Worm (Caenorhabditis elegans) whole organism, L1 larva: ENCODE measurements around the gene hlh-28.
"Not testable (repeated sequence)": the region's sequence is repeated elsewhere in the genome, so short reads cannot be mapped to it uniquely, and the experiment has no call there.

Experiments
- F16B12.6 ChIP-seq: fragments of 150-350 bp; optimal IDR thresholded peaks from 2 replicates; lab custom pipeline; 2014; ENCODE audit warnings: missing biosample characterization, missing genetic modification characterization
- Y116A8C.19 ChIP-seq: sonication (generic microtip); optimal IDR thresholded peaks from 2 replicates; lab custom pipeline; 2016; ENCODE audit warnings: missing compliant biosample characterization, missing genetic modification characterization, borderline replicate concordance
- aha-1 ChIP-seq: fragments of 150-350 bp; optimal IDR thresholded peaks from 2 replicates; lab custom pipeline; 2014; ENCODE audit warnings: missing biosample characterization, missing genetic modification characterization
- alr-1 ChIP-seq: fragments of 200-800 bp; sonication (Bioruptor generic); optimal IDR thresholded peaks from 2 replicates; lab custom pipeline; 2018; ENCODE audit warnings: borderline replicate concordance, mild to moderate bottlenecking, missing genetic modification characterization, missing compliant biosample characterization
- ama-1 ChIP-seq: fragments of 150-350 bp; optimal IDR thresholded peaks from 2 replicates; lab custom pipeline; 2014
- blmp-1 ChIP-seq: fragments of 150-350 bp; optimal IDR thresholded peaks from 2 replicates; lab custom pipeline; 2014; ENCODE audit warnings: missing biosample characterization, missing genetic modification characterization
- ceh-82 ChIP-seq, 3 experiments: fragments of 150-350 bp in 1 of 3; sonication (generic microtip) in 2 of 3; optimal IDR thresholded peaks; 2 replicates each; lab custom pipeline; 2014 to 2017; ENCODE audit warnings: missing biosample characterization in 3 of 3, missing genetic modification characterization in 3 of 3
- ceh-88 ChIP-seq: fragments of 200-800 bp; sonication (Bioruptor generic); IDR thresholded peaks from 2 replicates; pipeline ENCODE4 v1.3.6; 2022; ENCODE audit warnings: missing genetic modification characterization, missing compliant biosample characterization
- ceh-90 ChIP-seq: sonication (generic microtip); optimal IDR thresholded peaks from 2 replicates; lab custom pipeline; 2016; ENCODE audit warnings: missing genetic modification characterization, missing compliant biosample characterization
- dpl-1 ChIP-seq, 3 experiments: fragments of 150-350 bp in 2 of 3; sonication (generic microtip) in 1 of 3; optimal IDR thresholded peaks; 2 replicates each; lab custom pipeline; 2014 to 2017; ENCODE audit warnings: missing biosample characterization in 3 of 3, missing genetic modification characterization in 3 of 3, missing genetic modification reagents in 3 of 3
- elt-2 ChIP-seq: sonication (generic microtip); optimal IDR thresholded peaks from 2 replicates; lab custom pipeline; 2016; ENCODE audit warnings: missing genetic modification characterization, mild to moderate bottlenecking, inconsistent platforms, missing compliant biosample characterization, missing genetic modification reagents
- elt-3 ChIP-seq, 6 experiments: fragments of 150-350 bp in 1 of 6; sonication (generic microtip); optimal IDR thresholded peaks; 2 replicates each; lab custom pipeline; 2017 to 2018; ENCODE audit warnings: missing biosample characterization in 6 of 6, missing genetic modification characterization in 6 of 6, inconsistent platforms in 1 of 6
- fkh-4 ChIP-seq: sonication (generic microtip); optimal IDR thresholded peaks from 2 replicates; lab custom pipeline; 2016; ENCODE audit warnings: missing compliant biosample characterization, missing genetic modification characterization, borderline replicate concordance
- hpl-2 ChIP-seq: fragments of 150-350 bp; optimal IDR thresholded peaks from 2 replicates; lab custom pipeline; 2014; ENCODE audit warnings: missing biosample characterization, missing genetic modification reagents, missing genetic modification characterization
- irx-1 ChIP-seq: sonication (generic microtip); optimal IDR thresholded peaks from 2 replicates; lab custom pipeline; 2016; ENCODE audit warnings: missing genetic modification characterization, missing compliant biosample characterization
- isw-1 ChIP-seq: fragments of 200-800 bp; sonication (Bioruptor generic); IDR thresholded peaks from 2 replicates; pipeline ENCODE4 v1.3.6; 2022; ENCODE audit warnings: missing genetic modification characterization, missing compliant biosample characterization
- jun-1 ChIP-seq: fragments of 150-350 bp; optimal IDR thresholded peaks from 2 replicates; lab custom pipeline; 2014; ENCODE audit warnings: missing biosample characterization, missing genetic modification reagents, missing genetic modification characterization
- lin-13 ChIP-seq: fragments of 150-350 bp; optimal IDR thresholded peaks from 2 replicates; lab custom pipeline; 2014; ENCODE audit warnings: missing biosample characterization, missing genetic modification reagents, missing genetic modification characterization
- lin-14 ChIP-seq: fragments of 200-800 bp; sonication (Bioruptor generic); optimal IDR thresholded peaks from 2 replicates; lab custom pipeline; 2018; ENCODE audit warnings: mild to moderate bottlenecking, missing genetic modification characterization, moderate library complexity, missing compliant biosample characterization
- lin-35 ChIP-seq, 2 experiments: fragments of 150-350 bp; optimal IDR thresholded peaks; 2 replicates each; lab custom pipeline; 2014; ENCODE audit warnings: missing biosample characterization in 2 of 2, missing genetic modification characterization in 2 of 2, missing genetic modification reagents in 2 of 2
- lin-39 ChIP-seq: fragments of 150-350 bp; optimal IDR thresholded peaks from 2 replicates; lab custom pipeline; 2014; ENCODE audit warnings: missing biosample characterization, missing genetic modification reagents, missing genetic modification characterization
- mab-9 ChIP-seq: fragments of 200-800 bp; sonication (Bioruptor generic); IDR thresholded peaks from 2 replicates; pipeline ENCODE4 v1.3.6; 2022; ENCODE audit warnings: missing genetic modification reagents, missing genetic modification characterization, missing compliant biosample characterization
- mdl-1 ChIP-seq, 2 experiments: fragments of 150-350 bp; optimal IDR thresholded peaks; 2 replicates each; lab custom pipeline; 2014 to 2017; ENCODE audit warnings: missing biosample characterization in 2 of 2, missing genetic modification characterization in 2 of 2, inconsistent platforms in 1 of 2
- mef-2 ChIP-seq: fragments of 150-350 bp; optimal IDR thresholded peaks from 2 replicates; lab custom pipeline; 2014; ENCODE audit warnings: missing biosample characterization, missing genetic modification characterization
- nhr-12 ChIP-seq: sonication (generic microtip); optimal IDR thresholded peaks from 2 replicates; lab custom pipeline; 2017; ENCODE audit warnings: missing biosample characterization, missing genetic modification characterization
- nhr-20 ChIP-seq: sonication (generic microtip); optimal IDR thresholded peaks from 2 replicates; lab custom pipeline; 2016; ENCODE audit warnings: mild to moderate bottlenecking, missing genetic modification characterization, missing compliant biosample characterization
- nhr-237 ChIP-seq: fragments of 150-350 bp; optimal IDR thresholded peaks from 2 replicates; lab custom pipeline; 2014; ENCODE audit warnings: missing biosample characterization, missing genetic modification characterization
- nhr-47 ChIP-seq: sonication (generic microtip); optimal IDR thresholded peaks from 2 replicates; lab custom pipeline; 2016; ENCODE audit warnings: mild to moderate bottlenecking, missing genetic modification characterization, moderate library complexity, missing compliant biosample characterization
- nhr-71 ChIP-seq: sonication (generic microtip); optimal IDR thresholded peaks from 2 replicates; lab custom pipeline; 2016; ENCODE audit warnings: mild to moderate bottlenecking, missing genetic modification characterization, moderate library complexity, missing compliant biosample characterization
- nhr-77 ChIP-seq: fragments of 150-350 bp; optimal IDR thresholded peaks from 2 replicates; lab custom pipeline; 2014; ENCODE audit warnings: missing biosample characterization, missing genetic modification characterization
- nhr-85 ChIP-seq: sonication (generic microtip); peaks from one replicate; lab custom pipeline; 2016; ENCODE audit warnings: missing genetic modification characterization, inconsistent platforms, missing compliant biosample characterization
- nhr-90 ChIP-seq: sonication (generic microtip); optimal IDR thresholded peaks from 2 replicates; lab custom pipeline; 2016; ENCODE audit warnings: mild to moderate bottlenecking, missing genetic modification characterization, missing compliant biosample characterization; ENCODE audit not compliant: poor library complexity
- pax-3 ChIP-seq: fragments of 200-800 bp; sonication (Bioruptor generic); optimal IDR thresholded peaks from 2 replicates; lab custom pipeline; 2018; ENCODE audit warnings: mild to moderate bottlenecking, missing genetic modification characterization, moderate library complexity, missing compliant biosample characterization
- rnt-1 ChIP-seq: sonication (generic microtip); optimal IDR thresholded peaks from 2 replicates; lab custom pipeline; 2016; ENCODE audit warnings: mild to moderate bottlenecking, missing genetic modification characterization, moderate library complexity, missing compliant biosample characterization
- skn-1 ChIP-seq: fragments of 150-350 bp; optimal IDR thresholded peaks from 2 replicates; lab custom pipeline; 2014; ENCODE audit warnings: missing biosample characterization, missing genetic modification characterization
- snpc-4 ChIP-seq: fragments of 150-350 bp; optimal IDR thresholded peaks from 2 replicates; lab custom pipeline; 2014; ENCODE audit warnings: missing biosample characterization, missing genetic modification characterization
- sup-37 ChIP-seq: fragments of 200-800 bp; sonication (Bioruptor generic); optimal IDR thresholded peaks from 2 replicates; lab custom pipeline; 2018; ENCODE audit warnings: mild to moderate bottlenecking, missing genetic modification characterization, missing compliant biosample characterization
- swsn-7 ChIP-seq: sonication (generic microtip); optimal IDR thresholded peaks from 2 replicates; lab custom pipeline; 2016; ENCODE audit warnings: missing genetic modification characterization, missing compliant biosample characterization
- tbx-2 ChIP-seq: sonication (generic microtip); optimal IDR thresholded peaks from 2 replicates; lab custom pipeline; 2016; ENCODE audit warnings: missing genetic modification characterization, missing compliant biosample characterization
- tlp-1 ChIP-seq: fragments of 150-350 bp; optimal IDR thresholded peaks from 2 replicates; lab custom pipeline; 2014; ENCODE audit warnings: missing biosample characterization, missing genetic modification characterization
- vab-15 ChIP-seq: sonication (generic microtip); optimal IDR thresholded peaks from 2 replicates; lab custom pipeline; 2017; ENCODE audit warnings: missing genotype, mild to moderate bottlenecking, missing genetic modification characterization, missing compliant biosample characterization
- zag-1 ChIP-seq: fragments of 150-350 bp; optimal IDR thresholded peaks from 2 replicates; lab custom pipeline; 2014; ENCODE audit warnings: missing biosample characterization, missing genetic modification characterization
- zip-4 ChIP-seq: fragments of 200-800 bp; sonication (Bioruptor generic); optimal IDR thresholded peaks from 2 replicates; lab custom pipeline; 2018; ENCODE audit warnings: mild to moderate bottlenecking, missing genetic modification characterization, moderate library complexity, missing compliant biosample characterization
- ztf-11 ChIP-seq, 2 experiments: sonication (generic microtip); optimal IDR thresholded peaks; 2 replicates each; lab custom pipeline; 2016 to 2017; ENCODE audit warnings: missing genetic modification characterization in 2 of 2, missing biosample characterization in 1 of 2, missing compliant biosample characterization in 1 of 2
- ztf-4 ChIP-seq: fragments of 150-350 bp; optimal IDR thresholded peaks from 2 replicates; lab custom pipeline; 2014; ENCODE audit warnings: missing biosample characterization, missing genetic modification characterization

Gene hlh-28

ce11 chrX:17579011-17579410 is 28.2 kb downstream of the hlh-28 start, which contains the start of gene F39B3.3:
Gene F39B3.3 (minus strand): TSS chrX:17579111.
- not testable (repeated sequence) for TF ChIP-seq sup-37; ztf-11 (tag; optimal IDR thresholded peaks at IDR 0.05; lab: Kevin White, UChicago); ceh-82 (tag; optimal IDR thresholded peaks at IDR 0.05; lab: Kevin White, UChicago)

- TF ChIP-seq zip-4 (GFP tag; lab: Kevin White, UChicago) (no peak), zag-1 (no peak), skn-1 (no peak), mab-9 (GFP tag; lab: Robert Waterston, UW) (no peak), nhr-77 (tag; lab: Kevin White, UChicago) (no peak), rnt-1 (no peak), dpl-1 (GFP tag; optimal IDR thresholded peaks at IDR 0.05; lab: Kevin White, UChicago) (no peak), ama-1 (lab: Kevin White, UChicago) (no peak), elt-3 (tag; optimal IDR thresholded peaks at IDR 0.05; lab: Kevin White, UChicago) (no peak), lin-39 (no peak), alr-1 (tag; lab: Kevin White, UChicago) (no peak), F16B12.6 (tag; lab: Kevin White, UChicago) (no peak), lin-14 (no peak), fkh-4 (tag; lab: Kevin White, UChicago) (no peak), isw-1 (no peak), irx-1 (tag; lab: Kevin White, UChicago) (no peak), tlp-1 (no peak), mef-2 (tag; lab: Kevin White, UChicago) (no peak)
Measured at ce11 chrX:17579779-17580178, 28.9 kb downstream of the hlh-28 start, which contains the start of gene frpr-7. Gene frpr-7 (minus strand): TSS chrX:17579879.

ce11 chrX:17598712-17599111 is 47.9 kb downstream of the hlh-28 start:
- no peak for TF ChIP-seq ceh-88 (GFP tag; lab: Robert Waterston, UW)
- TF ChIP-seq elt-2 (tag; lab: Kevin White, UChicago): peak; percentile 18
- TF ChIP-seq sup-37: no peak
- no peak for TF ChIP-seq tbx-2 (tag; lab: Kevin White, UChicago)
- no peak for TF ChIP-seq jun-1
- TF ChIP-seq hpl-2 (GFP tag; lab: Kevin White, UChicago): no peak
- peak in 1 of 2 experiments; percentile 4 for TF ChIP-seq mdl-1 (tag; optimal IDR thresholded peaks at IDR 0.05; lab: Kevin White, UChicago)
- TF ChIP-seq vab-15 (tag; lab: Kevin White, UChicago): no peak
- no peak for TF ChIP-seq ceh-90 (tag; lab: Kevin White, UChicago)
- no peak for TF ChIP-seq alr-1 (tag; lab: Kevin White, UChicago)
- no peak for TF ChIP-seq nhr-47
- no peak for TF ChIP-seq nhr-12 (tag; lab: Kevin White, UChicago)
- TF ChIP-seq elt-3 (tag; optimal IDR thresholded peaks at IDR 0.05; lab: Kevin White, UChicago): no peak
- TF ChIP-seq zip-4 (GFP tag; lab: Kevin White, UChicago): no peak
- TF ChIP-seq Y116A8C.19: no peak
- TF ChIP-seq aha-1 (tag; lab: Kevin White, UChicago): no peak
- no peak for TF ChIP-seq swsn-7 (tag; lab: Kevin White, UChicago)

DNA sequence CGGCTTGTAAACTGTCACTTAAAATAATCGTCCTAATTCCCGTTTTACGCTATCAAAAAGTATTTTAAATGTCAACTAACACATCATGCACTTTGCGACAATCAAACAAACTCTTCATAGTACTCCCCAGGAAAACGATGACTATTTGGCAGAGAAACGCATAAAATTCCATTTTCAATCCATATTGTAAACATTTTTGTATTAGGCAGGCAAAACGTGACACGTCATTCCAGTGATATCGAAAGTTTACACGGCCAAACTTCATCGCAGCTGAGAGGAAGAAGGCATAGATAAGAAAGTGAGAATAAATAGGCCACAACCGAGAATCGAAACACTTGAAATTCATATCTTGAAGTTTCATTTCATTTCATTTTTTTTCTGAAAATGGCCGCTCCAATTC is 49.3 kb downstream of the hlh-28 start, which contains the start of gene lec-9:
lec-9 (plus strand) TSS at position 349 of the 400 bp plus-strand sequence.
- TF ChIP-seq isw-1 (no peak), snpc-4 (tag; lab: Kevin White, UChicago) (no peak), lin-35 (GFP tag; optimal IDR thresholded peaks at IDR 0.05; lab: Kevin White, UChicago) (peak in 1 of 2 experiments; percentile 58), vab-15 (tag; lab: Kevin White, UChicago) (no peak), nhr-85 (tag; lab: Kevin White, UChicago) (no peak), lin-39 (no peak), elt-2 (tag; lab: Kevin White, UChicago) (peak; percentile 97), nhr-90 (tag; lab: Kevin White, UChicago) (peak; percentile 12), pax-3 (peak; percentile 57), nhr-20 (tag; lab: Kevin White, UChicago) (peak; percentile 34), lin-13 (GFP tag; lab: Kevin White, UChicago) (no peak), blmp-1 (tag; lab: Kevin White, UChicago) (peak; percentile 43), nhr-237 (tag; lab: Kevin White, UChicago) (no peak), lin-14 (peak; percentile 18), nhr-71 (tag; lab: Kevin White, UChicago) (peak; percentile 30), ztf-4 (tag; lab: Kevin White, UChicago) (no peak)
